Worm (Caenorhabditis elegans): ENCODE measurements around the gene F41B4.2.

The F41B4.2 gene

DNA sequence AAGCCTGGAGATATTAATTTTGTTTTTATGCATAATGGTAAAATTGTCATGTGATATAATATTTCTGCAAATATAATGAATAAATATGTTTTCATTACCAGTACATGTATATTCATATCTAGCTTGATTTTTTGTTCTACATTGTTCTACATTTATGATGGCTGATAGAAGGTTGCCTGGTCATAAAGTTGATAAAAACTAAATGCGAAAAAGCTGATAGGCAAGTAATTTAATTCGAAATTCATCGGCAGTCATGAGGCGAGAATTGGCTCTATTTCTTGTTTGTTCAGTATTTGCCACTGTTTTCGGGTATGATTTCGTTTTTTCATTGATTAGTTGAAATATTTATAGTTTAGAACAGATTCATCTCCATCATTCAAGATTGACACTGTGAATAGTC is 50.9 kb downstream of the F41B4.2 start, which contains the start of gene bgal-2:
Gene bgal-2 (plus strand): TSS at position 231 of the 400 bp plus-strand sequence.
- TF ChIP-seq elt-2 (tag; optimal IDR thresholded peaks at IDR 0.05) (peak; percentile 53), tbx-2 (tag; optimal IDR thresholded peaks at IDR 0.05) (no peak)

ce11 chrX:6782857-6783256 is 52.2 kb downstream of the F41B4.2 start, which contains the start of gene idpp-6:
Gene idpp-6 (plus strand): TSS chrX:6783157.
- TF ChIP-seq fkh-8 (tag; optimal IDR thresholded peaks at IDR 0.05) (no peak), ets-5 (GFP tag; IDR thresholded peaks at IDR 0.05) (no peak), unc-98 (GFP tag; IDR thresholded peaks at IDR 0.05) (no peak), elt-2 (tag; optimal IDR thresholded peaks at IDR 0.05) (no peak), nhr-11 (tag; optimal IDR thresholded peaks at IDR 0.05) (no peak), nhr-20 (tag; optimal IDR thresholded peaks at IDR 0.05) (no peak), aly-2 (tag; optimal IDR thresholded peaks at IDR 0.05) (no peak), fkh-10 (GFP tag; optimal IDR thresholded peaks at IDR 0.05) (no peak), nhr-28 (tag; optimal IDR thresholded peaks at IDR 0.05) (no peak), blmp-1 (tag; optimal IDR thresholded peaks at IDR 0.05) (no peak), nhr-47 (tag; optimal IDR thresholded peaks at IDR 0.05) (no peak), F16B12.6 (tag; optimal IDR thresholded peaks at IDR 0.05) (no peak), irx-1 (tag; optimal IDR thresholded peaks at IDR 0.05) (no peak), hpl-2 (GFP tag; optimal IDR thresholded peaks at IDR 0.05) (no peak), skn-1 (tag; optimal IDR thresholded peaks at IDR 0.05) (no peak), nhr-77 (tag; optimal IDR thresholded peaks at IDR 0.05) (no peak)

Data from whole organism, L1 larva.